Worm (Caenorhabditis elegans): ENCODE data around the gene F49C12.3.

- TF ChIP-seq tbx-37 (GFP tag; conservative IDR thresholded peaks at IDR 0.05) (no peak), hnd-1 (tag; optimal IDR thresholded peaks at IDR 0.05) (no peak), flt-1 (GFP tag; IDR thresholded peaks at IDR 0.05) (no peak), ets-7 (tag; optimal IDR thresholded peaks at IDR 0.05) (no peak), ceh-13 (GFP tag; optimal IDR thresholded peaks at IDR 0.05) (no peak), B0310.2 (tag; optimal IDR thresholded peaks at IDR 0.05) (no peak), scrt-1 (GFP tag; IDR thresholded peaks at IDR 0.05) (no peak), ama-1 (optimal IDR thresholded peaks at IDR 0.05) (no peak), tbx-11 (GFP tag; IDR thresholded peaks at IDR 0.05) (no peak), hmg-4 (GFP tag; optimal IDR thresholded peaks at IDR 0.05) (no peak)
Observed at ce11 chrIV:9300127-9300526, at the start of gene F49C12.3.
